Worm (Caenorhabditis elegans): Measurements from ENCODE around the gene F14D7.2.

F14D7.2 gene

DNA sequence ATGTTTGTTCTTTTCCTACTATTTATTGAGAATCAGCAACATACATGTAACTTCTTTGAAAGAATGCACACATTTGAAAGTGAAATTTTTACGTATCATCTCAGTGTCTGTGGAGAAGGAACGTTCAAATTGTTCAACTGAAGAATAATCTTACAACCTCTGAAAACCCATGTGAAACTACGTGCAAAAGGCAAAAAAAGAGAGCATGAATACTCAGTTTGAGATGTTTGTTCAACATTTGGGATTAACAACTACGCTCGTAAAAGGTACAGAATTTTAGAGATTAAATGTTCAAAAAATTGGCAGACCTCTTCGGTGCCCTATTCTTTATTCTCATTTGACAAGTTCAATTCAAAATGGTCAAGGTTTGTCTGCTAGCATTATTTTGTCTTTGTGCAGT, 41.5 kb downstream of the F14D7.2 start, which contains the start of gene K02E11.5:
Gene K02E11.5 (plus strand): TSS at position 301 of the 400 bp plus-strand sequence.
- TF ChIP-seq mec-3 (tag; optimal IDR thresholded peaks at IDR 0.05; ENCODE audit: borderline replicate concordance) (no peak), ztf-16 (tag; optimal IDR thresholded peaks at IDR 0.05) (no peak), F13H6.1 (tag; optimal IDR thresholded peaks at IDR 0.05) (no peak), gmeb-2 (tag; optimal IDR thresholded peaks at IDR 0.05) (no peak), ceh-24 (tag; optimal IDR thresholded peaks at IDR 0.05) (no peak), syd-9 (tag; optimal IDR thresholded peaks at IDR 0.05) (no peak)

- TF ChIP-seq ttx-3 (tag; optimal IDR thresholded peaks at IDR 0.05) (no peak), C08G9.2 (tag; optimal IDR thresholded peaks at IDR 0.05) (no peak), ztf-16 (tag; optimal IDR thresholded peaks at IDR 0.05) (no peak), pat-9 (tag; optimal IDR thresholded peaks at IDR 0.05) (no peak), ceh-22 (tag; optimal IDR thresholded peaks at IDR 0.05) (no peak), pha-4 (tag; optimal IDR thresholded peaks at IDR 0.05) (no peak), hlh-15 (tag; optimal IDR thresholded peaks at IDR 0.05) (no peak), dmd-4 (tag; optimal IDR thresholded peaks at IDR 0.05; ENCODE audit: borderline replicate concordance) (no peak), elt-2 (tag; optimal IDR thresholded peaks at IDR 0.05) (no peak), madf-2 (tag; optimal IDR thresholded peaks at IDR 0.05) (no peak), sdc-2 (tag; optimal IDR thresholded peaks at IDR 0.05) (no peak), pha-2 (tag; optimal IDR thresholded peaks at IDR 0.05) (no peak)
These were observed 44.9 kb downstream of the F14D7.2 start, which contains the start of gene K02E11.6 for ce11 chrV:14248654-14249053. Gene K02E11.6 (plus strand): TSS chrV:14248802.

- no peak for TF ChIP-seq ceh-18 (tag; optimal IDR thresholded peaks at IDR 0.05)
- TF ChIP-seq pag-3 (tag; optimal IDR thresholded peaks at IDR 0.05; ENCODE audit: borderline replicate concordance), result no peak
- TF ChIP-seq C38D4.7 (GFP tag; optimal IDR thresholded peaks at IDR 0.05), result no peak
- no peak for TF ChIP-seq gmeb-2 (tag; optimal IDR thresholded peaks at IDR 0.05)
- no peak for TF ChIP-seq ref-2 (tag; optimal IDR thresholded peaks at IDR 0.05)
- TF ChIP-seq pha-4 (tag; optimal IDR thresholded peaks at IDR 0.05), result no peak
- TF ChIP-seq ets-4 (tag; optimal IDR thresholded peaks at IDR 0.05), result no peak
- no peak for TF ChIP-seq npax-4 (tag; optimal IDR thresholded peaks at IDR 0.05)
- no peak for TF ChIP-seq pha-2 (tag; optimal IDR thresholded peaks at IDR 0.05)
- no peak for TF ChIP-seq hlh-30 (tag; optimal IDR thresholded peaks at IDR 0.05; ENCODE audit: insufficient read depth)
- TF ChIP-seq madf-2 (tag; optimal IDR thresholded peaks at IDR 0.05), result no peak
- no peak for TF ChIP-seq lin-11 (tag; optimal IDR thresholded peaks at IDR 0.05)
- no peak for TF ChIP-seq F13H6.1 (tag; optimal IDR thresholded peaks at IDR 0.05)
- no peak for TF ChIP-seq pat-9 (tag; optimal IDR thresholded peaks at IDR 0.05)
- TF ChIP-seq K02D7.2 (tag; optimal IDR thresholded peaks at IDR 0.05), result no peak
- no peak for TF ChIP-seq pros-1 (tag; optimal IDR thresholded peaks at IDR 0.05)
These were observed 45.5 kb downstream of the F14D7.2 start, which contains the start of gene K02E11.4 for ce11 chrV:14248025-14248424. Gene K02E11.4 (minus strand): TSS chrV:14248125.

- TF ChIP-seq npax-4 (tag; optimal IDR thresholded peaks at IDR 0.05) (no peak), pros-1 (tag; optimal IDR thresholded peaks at IDR 0.05) (no peak), ceh-30 (tag; optimal IDR thresholded peaks at IDR 0.05) (no peak), lim-6 (tag; optimal IDR thresholded peaks at IDR 0.05) (no peak), sox-2 (GFP tag; IDR thresholded peaks at IDR 0.05) (no peak), unc-86 (tag; optimal IDR thresholded peaks at IDR 0.05) (no peak), ceh-22 (tag; optimal IDR thresholded peaks at IDR 0.05) (no peak), ztf-16 (tag; optimal IDR thresholded peaks at IDR 0.05) (no peak), fkh-10 (GFP tag; optimal IDR thresholded peaks at IDR 0.05) (no peak), syd-9 (tag; optimal IDR thresholded peaks at IDR 0.05) (no peak), ceh-34 (tag; optimal IDR thresholded peaks at IDR 0.05) (no peak), ttx-3 (tag; optimal IDR thresholded peaks at IDR 0.05) (no peak), pqm-1 (tag; optimal IDR thresholded peaks at IDR 0.05) (no peak), dve-1 (tag; optimal IDR thresholded peaks at IDR 0.05) (no peak)
These were observed 46.8 kb downstream of the F14D7.2 start, which contains the start of gene K02E11.3 for ce11 chrV:14246761-14247160. Gene K02E11.3 (minus strand): TSS chrV:14246861.

All from whole organism, late embryonic.